Worm (Caenorhabditis elegans): ENCODE measurements around the gene gsp-2.

The gsp-2 gene

DNA sequence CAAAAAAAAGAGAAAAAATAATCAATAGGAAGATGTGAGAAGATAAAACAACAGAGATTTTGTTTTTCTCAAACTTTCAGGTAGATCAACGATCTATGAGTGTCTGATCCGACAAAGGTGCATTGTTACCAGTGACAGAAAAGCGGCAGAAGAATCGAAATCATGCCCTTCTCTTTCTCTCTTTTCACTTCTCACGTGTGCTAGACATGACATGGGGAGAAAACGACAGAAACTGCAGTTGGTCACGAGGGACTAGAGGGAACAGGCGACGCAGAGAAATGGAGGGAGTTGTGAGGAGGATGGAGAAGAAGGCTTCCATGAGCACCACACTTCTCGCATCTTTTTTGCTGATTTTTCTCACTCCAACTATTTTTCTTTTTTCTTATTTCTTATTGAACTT is 1.2 kb upstream of the gsp-2 start, which contains the start of gene F56C9.10 (continued):
- TF ChIP-seq nhr-42 (GFP tag; IDR thresholded peaks at IDR 0.05), result no peak
- TF ChIP-seq hif-1 (tag; optimal IDR thresholded peaks at IDR 0.05), result peak in 1 of 2 experiments; percentile 84
- TF ChIP-seq dve-1 (tag; optimal IDR thresholded peaks at IDR 0.05; ENCODE audit: insufficient read depth), result peak; percentile 90
- TF ChIP-seq lin-13 (GFP tag; optimal IDR thresholded peaks at IDR 0.05), result peak; percentile 35
- TF ChIP-seq daf-16 (GFP tag; optimal IDR thresholded peaks at IDR 0.05), result peak in 1 of 2 experiments; percentile 65
- peak; percentile 38 for TF ChIP-seq daf-16 (tag; optimal IDR thresholded peaks at IDR 0.05)
- peak; percentile 89 for TF ChIP-seq cey-2 (tag; optimal IDR thresholded peaks at IDR 0.05; ENCODE audit: borderline replicate concordance, insufficient read depth)
- TF ChIP-seq attf-4 (tag; optimal IDR thresholded peaks at IDR 0.05), result no peak
- TF ChIP-seq Y105C5A.15 (GFP tag; IDR thresholded peaks at IDR 0.05), result 0 out of 2 replicates have a peak, but pooled peaks have one; percentile 30
- no peak for TF ChIP-seq F26F4.8 (GFP tag; conservative IDR thresholded peaks at IDR 0.05)
- TF ChIP-seq nhr-10 (tag; optimal IDR thresholded peaks at IDR 0.05), result no peak
- TF ChIP-seq ceh-28 (tag; optimal IDR thresholded peaks at IDR 0.05), result no peak

DNA sequence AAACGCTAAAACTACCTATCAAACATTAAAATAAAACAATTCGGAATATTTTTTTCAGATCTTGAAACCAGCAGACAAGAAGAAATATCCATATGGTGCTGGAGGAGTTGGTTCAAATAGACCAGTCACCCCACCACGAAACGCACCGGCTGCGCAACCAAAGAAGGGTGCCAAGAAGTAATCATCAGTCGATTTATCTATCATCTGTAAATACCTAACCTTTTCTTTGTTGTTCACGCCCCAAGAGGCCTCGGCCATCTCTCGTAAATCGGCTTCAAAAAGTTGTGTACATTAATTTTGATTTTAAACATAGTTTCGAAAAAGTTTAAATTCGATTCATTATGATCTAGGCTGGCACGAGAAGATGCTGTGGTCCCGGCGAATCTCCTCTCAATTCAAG is 1.6 kb downstream of the gsp-2 start:
- TF ChIP-seq saeg-2 (GFP tag; IDR thresholded peaks at IDR 0.05), result no peak
- 0 out of 2 replicates have a peak, but pooled peaks have one; percentile 11 for TF ChIP-seq ceh-44 (GFP tag; IDR thresholded peaks at IDR 0.05)
- peak in 1 of 2 experiments; percentile 71 for TF ChIP-seq unc-62 (GFP tag; optimal IDR thresholded peaks at IDR 0.05 in 1 of 2)
- TF ChIP-seq unc-62 (tag; optimal IDR thresholded peaks at IDR 0.05), result no peak

DNA sequence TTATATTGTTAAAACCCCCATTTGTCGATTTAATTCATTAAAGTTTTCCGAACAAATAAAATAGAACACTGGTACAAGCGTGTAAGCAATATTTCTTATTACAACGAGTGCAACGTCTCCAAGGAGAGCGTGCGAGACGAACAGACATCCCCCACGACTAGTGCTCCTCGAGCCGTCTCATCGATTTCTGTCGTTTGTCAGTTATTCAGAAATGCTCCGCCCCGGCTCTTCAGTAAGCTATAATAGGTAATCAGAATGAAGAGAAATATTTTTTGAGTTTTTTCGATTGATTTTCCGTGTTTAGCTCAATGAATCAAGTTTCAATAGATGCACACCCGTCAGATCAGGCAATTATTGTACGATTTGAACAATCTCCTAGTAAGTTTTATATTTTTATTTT is 2.3 kb downstream of the gsp-2 start, which contains the start of gene kap-1:
kap-1 (plus strand) TSS at position 143 of the 400 bp plus-strand sequence.
- TF ChIP-seq F26F4.8 (GFP tag; conservative IDR thresholded peaks at IDR 0.05) (no peak), lim-7 (GFP tag; IDR thresholded peaks at IDR 0.05) (no peak), pha-4 (GFP tag; IDR thresholded peaks at IDR 0.05) (no peak), pha-4 (tag; optimal IDR thresholded peaks at IDR 0.05) (no peak), egl-27 (tag; optimal IDR thresholded peaks at IDR 0.05) (no peak), mdt-29 (GFP tag; IDR thresholded peaks at IDR 0.05) (no peak), unc-39 (tag; optimal IDR thresholded peaks at IDR 0.05) (no peak), nhr-48 (tag; optimal IDR thresholded peaks at IDR 0.05) (peak; percentile 22), lin-13 (GFP tag; optimal IDR thresholded peaks at IDR 0.05) (no peak), daf-19 (GFP tag; conservative IDR thresholded peaks at IDR 0.05) (no peak), snpc-4 (tag; optimal IDR thresholded peaks at IDR 0.05) (no peak), nhr-77 (tag; optimal IDR thresholded peaks at IDR 0.05) (no peak), T20F7.1 (GFP tag; optimal IDR thresholded peaks at IDR 0.05) (peak; percentile 18), zag-1 (tag; optimal IDR thresholded peaks at IDR 0.05) (no peak), mxl-3 (GFP tag; optimal IDR thresholded peaks at IDR 0.05) (no peak), nhr-6 (tag; optimal IDR thresholded peaks at IDR 0.05) (no peak), nhr-10 (tag; optimal IDR thresholded peaks at IDR 0.05) (no peak), nhr-237 (tag; optimal IDR thresholded peaks at IDR 0.05) (no peak), ceh-82 (tag; optimal IDR thresholded peaks at IDR 0.05) (no peak), Y48G9A.11 (GFP tag; IDR thresholded peaks at IDR 0.05) (no peak), F37D6.2 (tag; optimal IDR thresholded peaks at IDR 0.05) (no peak), pqm-1 (tag; optimal IDR thresholded peaks at IDR 0.05) (no peak), fos-1 (tag; optimal IDR thresholded peaks at IDR 0.05) (no peak), zip-2 (tag; optimal IDR thresholded peaks at IDR 0.05) (no peak), aha-1 (tag) (no peak), D1046.2 (GFP tag; IDR thresholded peaks at IDR 0.05) (no peak), saeg-2 (GFP tag; IDR thresholded peaks at IDR 0.05) (no peak), hmg-1.1 (GFP tag; IDR thresholded peaks at IDR 0.05) (0 out of 2 replicates have a peak, but pooled peaks have one; percentile 36), Y75B8A.6 (GFP tag; IDR thresholded peaks at IDR 0.05) (peak; percentile 3; the same call in 1 of the 2 replicates), vab-7 (GFP tag; IDR thresholded peaks at IDR 0.05) (no peak), fkh-10 (GFP tag; optimal IDR thresholded peaks at IDR 0.05) (no peak), set-16 (GFP tag; IDR thresholded peaks at IDR 0.05) (no peak), F49E8.2 (tag; optimal IDR thresholded peaks at IDR 0.05; ENCODE audit: borderline replicate concordance) (no peak), lsy-2 (tag; optimal IDR thresholded peaks at IDR 0.05) (peak in 1 of 2 experiments; percentile 33), F10B5.3 (tag; optimal IDR thresholded peaks at IDR 0.05) (no peak), R02D3.7 (tag; optimal IDR thresholded peaks at IDR 0.05) (no peak), dve-1 (tag; optimal IDR thresholded peaks at IDR 0.05; ENCODE audit: insufficient read depth) (no peak), madf-5 (GFP tag; IDR thresholded peaks at IDR 0.05) (no peak)

Measured in whole organism, L4 larva.